Worm (Caenorhabditis elegans): ENCODE results near the gene nhr-10.

Gene nhr-10

DNA sequence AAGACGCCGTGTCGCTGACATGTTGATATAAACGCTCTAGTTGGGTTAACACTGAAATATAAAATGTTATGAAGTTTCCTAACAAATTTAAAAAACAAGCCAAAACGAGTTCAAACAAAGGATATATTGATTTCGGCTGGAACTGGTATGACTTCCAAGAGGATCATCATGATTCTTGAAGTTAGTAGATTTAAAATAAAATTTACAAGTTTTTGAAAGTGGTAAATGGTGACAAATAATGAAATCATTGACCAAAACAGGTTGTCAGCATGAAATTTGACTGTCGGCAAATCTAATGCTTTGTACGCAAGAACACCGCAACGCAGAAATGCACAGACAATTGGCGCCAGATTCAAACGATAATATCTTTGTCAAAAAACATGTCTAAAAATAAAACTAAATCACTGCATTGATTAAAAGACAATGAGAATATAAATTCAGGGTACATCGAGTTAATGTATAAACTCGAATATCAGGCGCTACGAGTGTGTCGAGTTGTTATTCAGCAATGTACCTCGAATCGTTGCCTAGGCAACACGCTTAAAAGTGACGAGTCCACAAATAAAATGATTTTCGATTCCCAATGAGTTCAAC lies 46.6 kb downstream of the nhr-10 start, which contains the start of the genes ubc-18 and R01H2.8 (continued):
- TF ChIP-seq efl-1 (optimal IDR thresholded peaks at IDR 0.05), result peak; percentile 90 to 94
- TF ChIP-seq efl-1 (GFP tag; optimal IDR thresholded peaks at IDR 0.05 in 1 of 2), result peak; percentile 93 to 99
- no peak for TF ChIP-seq sptf-1 (tag; optimal IDR thresholded peaks at IDR 0.05)
- TF ChIP-seq aha-1 (tag; optimal IDR thresholded peaks at IDR 0.05), result no peak
- TF ChIP-seq unc-62 (GFP tag; optimal IDR thresholded peaks at IDR 0.05), result no peak
- TF ChIP-seq zag-1 (tag; optimal IDR thresholded peaks at IDR 0.05), result no peak
- TF ChIP-seq nhr-77 (tag; optimal IDR thresholded peaks at IDR 0.05), result no peak
- no peak for TF ChIP-seq ztf-11 (tag; optimal IDR thresholded peaks at IDR 0.05)
- TF ChIP-seq aly-2 (tag; optimal IDR thresholded peaks at IDR 0.05), result peak; percentile 2
- no peak for TF ChIP-seq unc-30 (tag; optimal IDR thresholded peaks at IDR 0.05)
- peak; percentile 93 to 97 for TF ChIP-seq lin-35 (GFP tag; optimal IDR thresholded peaks at IDR 0.05)
- TF ChIP-seq ces-1 (GFP tag; optimal IDR thresholded peaks at IDR 0.05), result no peak
- no peak for TF ChIP-seq ztf-4 (tag; optimal IDR thresholded peaks at IDR 0.05)
- no peak for TF ChIP-seq nhr-12 (tag; optimal IDR thresholded peaks at IDR 0.05)
- TF ChIP-seq pag-3 (tag; optimal IDR thresholded peaks at IDR 0.05; ENCODE audit: borderline replicate concordance, insufficient read depth), result no peak
- TF ChIP-seq blmp-1 (tag; optimal IDR thresholded peaks at IDR 0.05), result peak; percentile 23
- TF ChIP-seq tlp-1 (tag; optimal IDR thresholded peaks at IDR 0.05), result no peak
- peak; percentile 47 for TF ChIP-seq rnt-1 (tag; optimal IDR thresholded peaks at IDR 0.05)
- no peak for TF ChIP-seq lin-15B (tag; optimal IDR thresholded peaks at IDR 0.05)
- no peak for TF ChIP-seq C04F5.9 (tag; optimal IDR thresholded peaks at IDR 0.05)
- no peak for TF ChIP-seq pqm-1 (tag; optimal IDR thresholded peaks at IDR 0.05)
- TF ChIP-seq pax-3 (tag; optimal IDR thresholded peaks at IDR 0.05), result no peak

DNA sequence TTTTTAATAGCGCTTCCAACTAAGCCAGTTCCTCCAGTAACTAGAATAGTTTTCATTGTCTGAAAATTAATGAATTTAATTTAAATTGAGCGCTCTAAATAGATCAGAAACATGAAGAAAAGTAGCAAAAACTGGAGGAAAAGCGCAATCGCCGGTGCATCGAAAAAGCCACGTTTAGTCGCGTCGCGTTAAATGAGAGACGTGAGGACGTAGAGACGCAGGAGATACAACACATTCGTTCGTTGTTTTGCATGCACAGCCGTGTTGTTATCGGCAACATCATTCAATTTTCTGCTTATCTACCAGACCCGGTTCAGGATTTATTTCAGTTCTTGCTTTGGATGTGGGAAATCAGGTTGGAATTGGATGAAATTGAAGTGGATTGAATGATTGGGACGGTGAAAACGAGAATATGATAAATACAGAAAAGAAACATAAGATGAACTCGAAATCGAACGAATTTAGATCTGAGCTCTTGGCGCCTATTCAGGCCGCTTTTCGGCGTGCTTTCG lies 47.8 kb downstream of the nhr-10 start, which contains the start of gene ger-1:
Gene ger-1 (minus strand): TSS at position 93 of the 512 bp plus-strand sequence.
- TF ChIP-seq dsc-1 (tag; optimal IDR thresholded peaks at IDR 0.05), result no peak
- no peak for TF ChIP-seq efl-1 (optimal IDR thresholded peaks at IDR 0.05)
- TF ChIP-seq efl-1 (GFP tag; optimal IDR thresholded peaks at IDR 0.05 in 1 of 2), result peak in 1 of 2 experiments; percentile 93
- TF ChIP-seq dpl-1 (GFP tag; optimal IDR thresholded peaks at IDR 0.05), result peak in 1 of 3 experiments; percentile 3
- TF ChIP-seq lin-35 (GFP tag; optimal IDR thresholded peaks at IDR 0.05), result peak in 1 of 2 experiments; percentile 13

DNA sequence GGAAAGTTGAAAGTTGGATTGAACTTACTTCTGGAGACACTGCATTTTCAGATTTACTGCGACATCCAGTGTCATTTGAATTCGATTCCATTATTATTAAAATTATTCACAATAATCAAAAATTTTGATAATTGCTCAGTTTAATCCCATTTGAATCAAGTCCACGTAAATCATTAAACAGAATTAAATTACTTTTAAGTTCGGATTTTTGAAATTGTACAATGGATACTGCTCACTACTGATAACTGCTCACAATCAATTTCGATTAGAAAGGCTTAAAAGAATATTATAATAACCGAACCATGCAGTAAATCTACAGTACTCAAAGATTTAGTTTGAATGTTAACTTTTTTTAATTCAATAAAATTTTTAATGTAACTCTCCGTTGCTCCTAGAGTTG lies 51.1 kb downstream of the nhr-10 start, which contains the start of gene R01H2.4:
Gene R01H2.4 (minus strand): TSS at position 101 of the 400 bp plus-strand sequence.
- TF ChIP-seq ceh-8 (GFP tag; optimal IDR thresholded peaks at IDR 0.05), result no peak
- no peak for TF ChIP-seq egl-13 (tag; optimal IDR thresholded peaks at IDR 0.05)
- no peak for TF ChIP-seq nhr-90 (tag; optimal IDR thresholded peaks at IDR 0.05; ENCODE audit: poor library complexity)
- TF ChIP-seq jun-1 (tag; optimal IDR thresholded peaks at IDR 0.05), result no peak
- no peak for TF ChIP-seq snu-23 (GFP tag; optimal IDR thresholded peaks at IDR 0.05)
- no peak for TF ChIP-seq nhr-77 (tag; optimal IDR thresholded peaks at IDR 0.05)
- no peak for TF ChIP-seq F16B12.6 (tag; optimal IDR thresholded peaks at IDR 0.05)
- TF ChIP-seq dsc-1 (tag; optimal IDR thresholded peaks at IDR 0.05), result no peak
- TF ChIP-seq isw-1 (GFP tag; IDR thresholded peaks at IDR 0.05), result no peak
- TF ChIP-seq pqm-1 (tag; optimal IDR thresholded peaks at IDR 0.05), result no peak
- TF ChIP-seq efl-1 (optimal IDR thresholded peaks at IDR 0.05), result no peak
- TF ChIP-seq efl-1 (GFP tag; optimal IDR thresholded peaks at IDR 0.05 in 1 of 2), result no peak
- no peak for TF ChIP-seq ztf-11 (tag; optimal IDR thresholded peaks at IDR 0.05)
- TF ChIP-seq mab-9 (GFP tag; IDR thresholded peaks at IDR 0.05), result no peak
- TF ChIP-seq rnt-1 (tag; optimal IDR thresholded peaks at IDR 0.05), result no peak
- no peak for TF ChIP-seq zip-4 (GFP tag; optimal IDR thresholded peaks at IDR 0.05)

DNA sequence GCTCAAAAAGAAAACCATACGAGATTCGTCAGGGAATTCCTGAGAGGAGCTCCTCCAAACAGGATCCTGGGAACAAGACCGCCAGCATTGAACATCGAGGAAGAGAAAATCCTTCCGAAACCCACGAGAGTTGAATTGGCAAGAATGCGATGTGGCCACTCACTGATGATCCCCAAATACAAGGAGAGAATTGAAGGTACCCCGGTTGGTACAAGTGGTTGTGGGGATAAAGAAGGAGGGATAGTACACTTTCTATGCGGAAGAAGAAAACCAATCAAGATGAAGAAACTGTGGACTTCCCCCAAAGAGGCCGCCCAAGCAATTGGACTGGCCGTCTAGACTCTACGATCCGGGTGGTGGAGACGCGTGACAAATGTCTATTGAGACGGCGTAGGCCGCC lies 52.2 kb downstream of the nhr-10 start:
- no peak for TF ChIP-seq mdl-1 (tag; optimal IDR thresholded peaks at IDR 0.05)
- no peak for TF ChIP-seq tbx-2 (tag; optimal IDR thresholded peaks at IDR 0.05)
